Worm (Caenorhabditis elegans): ENCODE data around the gene dyf-17.

ce11 chrV:19149057-19149456 lies 21.7 kb downstream of the dyf-17 start, which contains the start of gene Y39B6A.7:
- no peak for TF ChIP-seq nhr-237 (tag; optimal IDR thresholded peaks at IDR 0.05)
- TF ChIP-seq unc-62 (GFP tag; optimal IDR thresholded peaks at IDR 0.05), result no peak
- no peak for TF ChIP-seq mep-1 (tag; optimal IDR thresholded peaks at IDR 0.05)
- TF ChIP-seq ces-1 (GFP tag; optimal IDR thresholded peaks at IDR 0.05), result no peak
- no peak for TF ChIP-seq elt-3 (tag; optimal IDR thresholded peaks at IDR 0.05)
- TF ChIP-seq lsy-2 (tag; optimal IDR thresholded peaks at IDR 0.05), result no peak
- no peak for TF ChIP-seq pha-4 (tag; optimal IDR thresholded peaks at IDR 0.05)
- TF ChIP-seq blmp-1 (tag; optimal IDR thresholded peaks at IDR 0.05), result no peak
- no peak for TF ChIP-seq unc-39 (tag; optimal IDR thresholded peaks at IDR 0.05)
- no peak for TF ChIP-seq tbx-8 (GFP tag; optimal IDR thresholded peaks at IDR 0.05)
- no peak for TF ChIP-seq ceh-39 (tag; optimal IDR thresholded peaks at IDR 0.05)
- no peak for TF ChIP-seq snpc-4 (tag; optimal IDR thresholded peaks at IDR 0.05)
- no peak for TF ChIP-seq ztf-11 (tag; optimal IDR thresholded peaks at IDR 0.05)
- no peak for TF ChIP-seq bed-3 (GFP tag; optimal IDR thresholded peaks at IDR 0.05)
